Fruit fly (Drosophila melanogaster) whole organism, prepupa: Measurements from ENCODE around the gene MTF-1.

Experiments
- CG16779 ChIP-seq: fragments of 200-800 bp; sonication (Bioruptor generic); optimal IDR thresholded peaks from 3 replicates; lab custom pipeline; 2017; ENCODE audit warnings: missing biosample characterization, mild to moderate bottlenecking, missing genetic modification characterization
- CG8319 ChIP-seq: fragments of 200-800 bp; sonication (Bioruptor generic); optimal IDR thresholded peaks from 3 replicates; lab custom pipeline; 2016; ENCODE audit warnings: missing biosample characterization, missing genetic modification characterization
- Hr39 ChIP-seq: fragments of 200-800 bp; sonication (Bioruptor generic); optimal IDR thresholded peaks from 2 replicates; lab custom pipeline; 2016; ENCODE audit warnings: missing biosample characterization, missing genetic modification characterization
- net ChIP-seq: fragments of 200-800 bp; sonication (Bioruptor generic); optimal IDR thresholded peaks from 3 replicates; lab custom pipeline; 2016; ENCODE audit warnings: missing biosample characterization, missing genetic modification characterization

- TF ChIP-seq CG16779 (tag; lab: Kevin White, UChicago) (peak; percentile 94), net (GFP tag; lab: Kevin White, UChicago) (peak; percentile 98), Hr39 (GFP tag; lab: Kevin White, UChicago) (peak; percentile 100), CG8319 (GFP tag; lab: Kevin White, UChicago) (peak; percentile 99)
Observed at dm6 chr3L:9426656-9427294, 3.3 kb upstream of the MTF-1 start, which contains the start of the genes Atat and Shc.
